Worm (Caenorhabditis elegans): ENCODE results near the gene clec-37.

clec-37 gene

DNA sequence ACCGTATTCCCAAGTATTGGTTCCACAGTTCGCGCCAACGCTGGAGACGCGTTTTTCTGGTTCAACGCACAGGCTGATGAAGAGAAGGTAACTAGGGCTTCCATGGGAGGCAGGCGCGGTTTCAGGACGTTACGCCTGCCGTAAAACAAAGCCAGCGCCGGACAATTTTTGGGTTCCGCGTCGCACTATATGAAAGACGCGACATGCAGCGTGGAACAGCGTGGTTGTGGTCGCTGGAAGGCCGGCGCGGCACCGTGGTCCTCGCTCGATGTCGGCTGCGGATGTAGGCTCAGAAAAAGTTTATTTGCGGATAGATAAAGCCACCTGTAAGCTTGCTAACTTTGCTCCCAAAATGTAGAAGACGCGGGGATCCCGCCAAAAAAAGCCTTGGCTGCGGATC is 13.5 kb downstream of the clec-37 start:
- TF ChIP-seq skn-1 (tag; optimal IDR thresholded peaks at IDR 0.05) (no peak), lin-13 (GFP tag; optimal IDR thresholded peaks at IDR 0.05) (no peak), lin-11 (tag; optimal IDR thresholded peaks at IDR 0.05) (no peak), lsy-2 (tag; optimal IDR thresholded peaks at IDR 0.05) (no peak), nhr-11 (tag; optimal IDR thresholded peaks at IDR 0.05) (no peak)

- TF ChIP-seq blmp-1 (tag; optimal IDR thresholded peaks at IDR 0.05; ENCODE audit: insufficient read depth) = no peak
- TF ChIP-seq ztf-11 (tag; optimal IDR thresholded peaks at IDR 0.05) = no peak
- TF ChIP-seq snpc-4 (tag; optimal IDR thresholded peaks at IDR 0.05) = no peak
- TF ChIP-seq nhr-77 (tag; optimal IDR thresholded peaks at IDR 0.05) = no peak
- no peak for TF ChIP-seq mab-5 (tag; optimal IDR thresholded peaks at IDR 0.05)
These were observed 15.8 kb downstream of the clec-37 start for ce11 chrV:16836100-16836499.

ce11 chrV:16834989-16835388 is 16.9 kb downstream of the clec-37 start, which contains the start of gene tni-3:
TSS of gene tni-3 (minus strand) at chrV:16835128.
- TF ChIP-seq ama-1 (optimal IDR thresholded peaks at IDR 0.05) (no peak), skn-1 (tag; optimal IDR thresholded peaks at IDR 0.05) (no peak), elt-1 (tag; optimal IDR thresholded peaks at IDR 0.05) (no peak), sem-4 (tag; optimal IDR thresholded peaks at IDR 0.05) (no peak), aly-2 (tag; optimal IDR thresholded peaks at IDR 0.05) (no peak), nhr-25 (tag; optimal IDR thresholded peaks at IDR 0.05) (no peak), mab-5 (tag; optimal IDR thresholded peaks at IDR 0.05) (no peak), mbf-1 (tag; optimal IDR thresholded peaks at IDR 0.05) (no peak), nhr-23 (tag; optimal IDR thresholded peaks at IDR 0.05) (no peak), peb-1 (tag; optimal IDR thresholded peaks at IDR 0.05) (no peak)

DNA sequence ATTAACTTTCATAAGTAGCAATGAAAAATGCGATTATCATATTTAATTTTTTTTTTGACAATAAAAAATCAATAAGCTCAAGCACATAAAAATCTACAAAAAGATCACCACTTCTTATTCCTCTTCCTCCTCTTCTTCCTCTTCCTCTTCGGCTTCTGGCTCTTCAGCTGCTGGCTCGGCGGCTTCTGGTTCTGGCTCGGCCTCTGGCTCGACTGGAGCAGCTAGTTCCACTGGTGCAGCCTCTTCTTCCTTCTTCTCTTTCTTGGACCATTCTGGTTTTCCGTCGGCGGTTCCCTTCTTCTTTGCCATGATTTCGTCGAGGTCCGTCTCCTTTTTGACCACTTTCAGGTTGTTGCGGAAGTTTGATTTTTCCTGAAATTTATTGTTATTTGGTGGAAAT is 18.2 kb downstream of the clec-37 start:
- TF ChIP-seq egl-27 (tag; optimal IDR thresholded peaks at IDR 0.05) (no peak), ztf-4 (tag; optimal IDR thresholded peaks at IDR 0.05) (no peak), Y55F3AM.14 (GFP tag; optimal IDR thresholded peaks at IDR 0.05) (no peak), gmeb-1 (tag; optimal IDR thresholded peaks at IDR 0.05) (no peak), aly-2 (tag; optimal IDR thresholded peaks at IDR 0.05) (no peak), nhr-12 (tag; optimal IDR thresholded peaks at IDR 0.05) (no peak), R02D3.7 (tag; optimal IDR thresholded peaks at IDR 0.05) (no peak), mbf-1 (tag; optimal IDR thresholded peaks at IDR 0.05) (no peak), snpc-4 (tag; optimal IDR thresholded peaks at IDR 0.05) (no peak), unc-55 (GFP tag; optimal IDR thresholded peaks at IDR 0.05) (no peak)

- TF ChIP-seq mbf-1 (tag; optimal IDR thresholded peaks at IDR 0.05) (no peak), sma-3 (GFP tag; optimal IDR thresholded peaks at IDR 0.05) (no peak), ztf-11 (tag; optimal IDR thresholded peaks at IDR 0.05) (no peak), alr-1 (tag; optimal IDR thresholded peaks at IDR 0.05) (no peak), snpc-4 (tag; optimal IDR thresholded peaks at IDR 0.05) (no peak), unc-62 (GFP tag; optimal IDR thresholded peaks at IDR 0.05) (no peak), mdl-1 (tag; optimal IDR thresholded peaks at IDR 0.05) (no peak), elt-3 (tag; optimal IDR thresholded peaks at IDR 0.05) (no peak), ama-1 (optimal IDR thresholded peaks at IDR 0.05) (no peak)
These were observed 19.0 kb downstream of the clec-37 start, which contains the start of gene phy-3 for ce11 chrV:16832865-16833264. TSS of gene phy-3 (plus strand) at chrV:16833165.

DNA sequence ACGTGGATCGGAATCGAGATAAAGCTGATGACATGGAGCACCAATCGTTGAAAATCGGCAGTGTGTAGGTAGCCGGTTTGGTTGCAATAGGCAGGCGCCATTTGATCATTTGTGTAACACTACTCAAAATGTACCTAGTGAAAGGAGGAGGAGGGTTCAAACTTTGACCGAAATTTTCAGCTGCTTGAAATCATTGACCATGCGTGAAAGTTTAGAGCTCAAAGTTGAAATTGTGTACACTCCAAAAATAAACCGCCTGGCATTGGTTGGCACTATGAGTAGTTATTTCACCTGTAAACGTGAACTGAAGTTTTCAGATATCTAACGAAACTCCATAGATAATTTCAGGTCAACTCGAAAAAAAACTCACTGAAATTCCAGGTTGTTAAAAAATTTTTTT is 20.0 kb downstream of the clec-37 start, which contains the start of gene srh-215:
Gene srh-215 (minus strand): TSS at position 101 of the 400 bp plus-strand sequence.
- no peak for TF ChIP-seq nhr-6 (tag; optimal IDR thresholded peaks at IDR 0.05)
- TF ChIP-seq snpc-4 (tag; optimal IDR thresholded peaks at IDR 0.05) = no peak
- TF ChIP-seq lin-13 (GFP tag; optimal IDR thresholded peaks at IDR 0.05) = no peak
- no peak for TF ChIP-seq ztf-1 (GFP tag; conservative IDR thresholded peaks at IDR 0.05)
- no peak for TF ChIP-seq C34F6.9 (tag; optimal IDR thresholded peaks at IDR 0.05)
- TF ChIP-seq R02D3.7 (tag; optimal IDR thresholded peaks at IDR 0.05) = no peak
- TF ChIP-seq nhr-129 (tag; optimal IDR thresholded peaks at IDR 0.05) = no peak
- TF ChIP-seq sem-4 (tag; optimal IDR thresholded peaks at IDR 0.05) = no peak
- TF ChIP-seq crh-2 (tag; optimal IDR thresholded peaks at IDR 0.05) = no peak
- TF ChIP-seq ceh-82 (tag; optimal IDR thresholded peaks at IDR 0.05) = no peak
